Fruit fly (Drosophila melanogaster) ovary, adult (tissue): Measurements from ENCODE around the gene CG11498.

Experiments used
- CG17801 ChIP-seq: fragments of 200-800 bp; optimal IDR thresholded peaks from 2 replicates; lab custom pipeline; 2019; ENCODE audit warnings: missing biosample characterization, mild to moderate bottlenecking, missing genetic modification characterization, moderate library complexity; ENCODE audit not compliant: partially characterized antibody

The CG11498 gene

DNA sequence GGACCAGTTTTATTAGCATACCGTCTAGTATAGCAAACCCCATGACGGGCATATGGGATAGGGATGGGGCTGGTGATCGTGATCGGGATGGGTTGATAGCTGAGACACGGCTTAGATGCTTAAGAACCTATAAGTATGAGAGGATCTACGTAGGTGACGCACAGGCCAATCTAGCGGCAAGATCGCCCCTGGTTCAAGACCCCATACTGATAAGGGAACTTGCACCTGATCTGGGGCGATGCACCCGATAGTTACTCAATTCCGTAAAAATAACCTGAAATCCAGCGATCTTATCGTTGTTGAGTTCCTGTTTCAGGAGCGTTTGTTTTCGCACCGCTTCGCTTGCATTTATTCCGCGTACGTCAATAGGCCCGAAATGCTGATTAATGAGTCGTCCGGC lies 51.6 kb downstream of the CG11498 start:
- TF ChIP-seq CG17801 (GFP tag; lab: Kevin White, UChicago) = no peak

DNA sequence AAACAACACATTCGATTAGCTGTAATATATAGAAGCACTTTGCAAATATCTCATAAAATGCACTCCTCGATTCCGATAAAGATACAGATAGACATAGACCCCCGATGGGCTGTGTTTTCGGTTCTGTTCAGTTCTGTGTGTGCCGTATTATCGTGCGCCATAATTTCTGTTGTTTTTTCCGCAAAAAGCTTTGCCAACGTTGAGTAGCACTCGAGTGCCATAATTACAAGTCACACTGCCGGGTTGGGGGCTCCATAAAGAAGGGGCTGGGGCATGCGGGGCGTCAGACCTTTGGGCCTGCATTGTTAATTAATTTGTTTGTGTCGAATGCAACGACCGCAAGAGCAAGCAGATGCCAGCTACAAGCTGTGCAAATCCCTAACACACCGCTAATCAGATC lies 52.6 kb downstream of the CG11498 start:
- TF ChIP-seq CG17801 (GFP tag; lab: Kevin White, UChicago) = no peak

dm6 chr3R:30106562-30106961 lies 53.7 kb downstream of the CG11498 start:
- no peak for TF ChIP-seq CG17801 (GFP tag; lab: Kevin White, UChicago)

dm6 chr3R:30105808-30106207 lies 54.5 kb downstream of the CG11498 start:
- no peak for TF ChIP-seq CG17801 (GFP tag; lab: Kevin White, UChicago)

DNA sequence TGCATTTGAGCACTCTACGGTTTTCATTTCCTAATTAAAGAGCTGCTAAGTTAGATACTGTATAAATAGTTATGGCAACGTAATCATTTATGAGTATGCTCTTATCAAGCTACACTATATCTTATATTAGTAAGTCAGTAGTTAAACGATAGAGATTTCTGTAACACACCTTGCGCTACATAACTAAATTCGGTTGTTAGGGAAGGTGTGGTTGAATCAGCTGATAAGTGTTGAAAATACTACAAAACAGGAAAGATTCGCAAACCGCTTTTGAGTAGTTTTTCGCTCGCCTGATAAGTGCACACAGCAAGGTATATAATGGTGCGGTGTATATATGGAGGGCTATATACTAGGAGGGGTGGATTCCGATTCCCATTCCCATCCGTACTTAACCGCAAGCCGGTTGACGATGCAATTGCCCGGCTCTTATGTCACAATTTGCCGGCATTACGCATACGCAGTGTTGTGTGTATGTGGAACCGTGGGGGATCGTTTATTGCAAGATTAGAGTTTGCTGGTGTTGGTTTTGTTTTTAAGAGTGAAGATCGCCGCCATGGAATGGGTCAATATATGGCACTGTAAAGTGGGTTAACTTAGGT lies 55.3 kb downstream of the CG11498 start:
- TF ChIP-seq CG17801 (GFP tag; lab: Kevin White, UChicago) = no peak
